Worm (Caenorhabditis elegans) whole organism, early embryonic: ENCODE data around the gene F20C5.11.

ENCODE experiments used
- B0310.2 ChIP-seq: sonication (generic microtip); optimal IDR thresholded peaks from 2 replicates; lab custom pipeline; 2016; ENCODE audit warnings: mild to moderate bottlenecking, missing genetic modification characterization, missing compliant biosample characterization
- F13C5.2 ChIP-seq: sonication (generic microtip); optimal IDR thresholded peaks from 2 replicates; lab custom pipeline; 2017; ENCODE audit warnings: mild to moderate bottlenecking, missing genetic modification characterization, inconsistent platforms, missing compliant biosample characterization
- ama-1 ChIP-seq: fragments of 150-350 bp; optimal IDR thresholded peaks from 2 replicates; lab custom pipeline; 2014
- ceh-13 ChIP-seq: fragments of 200-800 bp; sonication (Bioruptor generic); optimal IDR thresholded peaks from 2 replicates; lab custom pipeline; 2018; ENCODE audit warnings: mild to moderate bottlenecking, missing genetic modification characterization, missing compliant biosample characterization
- ceh-36 ChIP-seq: sonication (generic microtip); optimal IDR thresholded peaks from 2 replicates; lab custom pipeline; 2016; ENCODE audit warnings: missing genetic modification characterization, inconsistent platforms, missing compliant biosample characterization
- flt-1 ChIP-seq: fragments of 200-800 bp; sonication (Bioruptor generic); IDR thresholded peaks from 2 replicates; pipeline ENCODE4 v1.3.6; 2022; ENCODE audit warnings: missing genetic modification characterization, missing compliant biosample characterization
- scrt-1 ChIP-seq: fragments of 200-800 bp; sonication (Bioruptor generic); IDR thresholded peaks from 2 replicates; pipeline ENCODE4 v1.3.6; 2022; ENCODE audit warnings: missing genetic modification characterization, missing compliant biosample characterization
- tbx-37 ChIP-seq: fragments of 200-800 bp; sonication (Bioruptor generic); conservative IDR thresholded peaks from 2 replicates; pipeline ENCODE4 v1.3.6; 2022; ENCODE audit warnings: missing genetic modification reagents, missing genetic modification characterization, missing compliant biosample characterization

- no peak for TF ChIP-seq ceh-36 (tag; lab: Kevin White, UChicago)
- TF ChIP-seq tbx-37 (GFP tag; lab: Robert Waterston, UW) = no peak
- no peak for TF ChIP-seq B0310.2 (tag; lab: Kevin White, UChicago)
- TF ChIP-seq ama-1 (lab: Kevin White, UChicago) = no peak
- no peak for TF ChIP-seq F13C5.2 (tag; lab: Kevin White, UChicago)
- no peak for TF ChIP-seq flt-1 (GFP tag; lab: Robert Waterston, UW)
- TF ChIP-seq scrt-1 (GFP tag; lab: Robert Waterston, UW) = no peak
- no peak for TF ChIP-seq ceh-13 (GFP tag; lab: Kevin White, UChicago)
These were observed 28.3 kb upstream of the F20C5.11 start, which contains the start of gene sru-35 for ce11 chrIV:8790144-8790543.
